Worm (Caenorhabditis elegans) whole organism, L2 larva: Measurements from ENCODE around the gene glt-4.

Source experiments
- alr-1 ChIP-seq: fragments of 150-350 bp; optimal IDR thresholded peaks from 2 replicates; lab custom pipeline; 2014; ENCODE audit warnings: missing biosample characterization, missing genetic modification characterization
- aly-2 ChIP-seq: fragments of 150-350 bp; optimal IDR thresholded peaks from 2 replicates; lab custom pipeline; 2014; ENCODE audit warnings: missing biosample characterization, missing genetic modification characterization
- elt-3 ChIP-seq: sonication (generic microtip); optimal IDR thresholded peaks from 2 replicates; lab custom pipeline; 2017; ENCODE audit warnings: missing biosample characterization, missing genetic modification characterization
- fos-1 ChIP-seq: fragments of 150-350 bp; optimal IDR thresholded peaks from 2 replicates; lab custom pipeline; 2014; ENCODE audit warnings: missing biosample characterization, missing genetic modification characterization
- lsy-2 ChIP-seq, 2 experiments: fragments of 150-350 bp in 1 of 2; sonication (generic microtip) in 1 of 2; optimal IDR thresholded peaks; 2 replicates each; lab custom pipeline; 2014 to 2017; ENCODE audit warnings: missing biosample characterization in 2 of 2, missing genetic modification characterization in 2 of 2
- nhr-237 ChIP-seq: fragments of 150-350 bp; optimal IDR thresholded peaks from 2 replicates; lab custom pipeline; 2014; ENCODE audit warnings: missing biosample characterization, missing genetic modification characterization
- zag-1 ChIP-seq: fragments of 150-350 bp; optimal IDR thresholded peaks from 2 replicates; lab custom pipeline; 2014; ENCODE audit warnings: missing biosample characterization, missing genetic modification characterization

ce11 chrX:6357772-6358171, 45.5 kb upstream of the glt-4 start, which contains the start of gene C03B1.10:
- no peak for TF ChIP-seq zag-1 (tag; lab: Kevin White, UChicago)
- no peak for TF ChIP-seq aly-2 (tag; lab: Kevin White, UChicago)
- no peak for TF ChIP-seq fos-1 (tag; lab: Kevin White, UChicago)
- TF ChIP-seq alr-1 (tag; lab: Kevin White, UChicago) = no peak
- no peak for TF ChIP-seq elt-3 (tag; lab: Kevin White, UChicago)
- TF ChIP-seq nhr-237 (tag; lab: Kevin White, UChicago) = no peak
- no peak for TF ChIP-seq lsy-2 (tag; optimal IDR thresholded peaks at IDR 0.05; lab: Kevin White, UChicago)
